Fruit fly (Drosophila melanogaster) whole organism, pupa: ENCODE results near the gene mRpL39.

Experiments
- CG15710 ChIP-seq: fragments of 200-800 bp; sonication (Bioruptor generic); optimal IDR thresholded peaks from 2 replicates; lab custom pipeline; 2018; ENCODE audit warnings: missing biosample characterization, mild to moderate bottlenecking, missing genetic modification characterization, moderate library complexity
- CG8159 ChIP-seq: fragments of 200-800 bp; sonication (Bioruptor generic); optimal IDR thresholded peaks from 3 replicates; lab custom pipeline; 2018; ENCODE audit warnings: missing biosample characterization, mild to moderate bottlenecking, missing genetic modification characterization, moderate library complexity
- CG9948 ChIP-seq: fragments of 200-800 bp; sonication (Bioruptor generic); optimal IDR thresholded peaks from 2 replicates; lab custom pipeline; 2018; ENCODE audit warnings: missing biosample characterization, mild to moderate bottlenecking, missing genetic modification characterization, moderate library complexity
- EcR ChIP-seq: fragments of 200-800 bp; sonication (Bioruptor generic); optimal IDR thresholded peaks from 3 replicates; lab custom pipeline; 2019; ENCODE audit warnings: missing biosample characterization, missing genetic modification characterization, mild to moderate bottlenecking, moderate library complexity, missing genetic modification reagents
- Snoo ChIP-seq: fragments of 200-800 bp; sonication (Bioruptor generic); optimal IDR thresholded peaks from 3 replicates; lab custom pipeline; 2017; ENCODE audit warnings: missing biosample characterization, mild to moderate bottlenecking, missing genetic modification characterization, inconsistent platforms
- fd96Ca ChIP-seq: fragments of 200-800 bp; sonication (Bioruptor generic); IDR thresholded peaks from 3 replicates; pipeline ENCODE4 v1.3.6; 2022; ENCODE audit warnings: missing biosample characterization, missing genetic modification characterization

- TF ChIP-seq EcR (GFP tag; lab: Kevin White, UChicago): peak; percentile 46
- TF ChIP-seq CG15710 (tag; lab: Kevin White, UChicago): peak; percentile 86
- TF ChIP-seq Snoo: peak; percentile 39
- no peak for TF ChIP-seq fd96Ca
- TF ChIP-seq CG9948 (tag; lab: Kevin White, UChicago): peak; percentile 82
- peak; percentile 85 for TF ChIP-seq CG8159
These were observed 12.3 kb upstream of the mRpL39 start for dm6 chr3L:15011638-15012335.
